Fruit fly (Drosophila melanogaster): ENCODE data around the gene CG43133.

DNA sequence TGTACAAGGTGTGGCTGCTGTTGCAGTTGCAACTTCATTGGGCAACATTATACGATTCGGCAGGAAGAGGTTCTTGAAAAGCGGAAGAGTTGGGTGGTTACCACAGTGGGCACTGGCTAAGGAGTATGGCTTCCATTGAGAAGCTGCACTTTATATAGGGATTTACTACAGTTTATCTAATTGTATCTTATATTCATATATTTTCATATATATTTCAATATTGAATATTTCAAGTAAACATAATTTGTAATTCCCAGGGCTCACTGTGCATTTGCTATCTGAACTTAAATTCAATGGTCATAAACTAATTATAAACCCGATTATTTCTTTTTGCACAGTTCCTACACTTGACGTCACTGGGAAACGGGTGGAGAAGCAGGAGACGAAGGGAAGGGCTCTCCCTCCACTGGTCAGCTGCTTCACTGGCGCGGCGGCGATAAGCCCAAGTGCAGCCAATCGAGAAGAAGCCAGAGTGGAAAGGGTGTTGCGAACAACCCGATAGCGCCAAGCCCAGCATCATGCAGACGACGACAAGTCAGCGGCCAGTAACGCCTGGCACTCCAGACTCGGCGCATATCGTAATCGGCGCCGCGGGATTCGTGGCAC is 35.1 kb downstream of the CG43133 start:
- TF ChIP-seq cg (GFP tag; optimal IDR thresholded peaks at IDR 0.05) (no peak), unc-4 (GFP tag; IDR thresholded peaks at IDR 0.05; ENCODE audit: partially characterized antibody) (no peak)
